Fruit fly (Drosophila melanogaster): Measurements from ENCODE around the gene fzy.

The fzy gene

dm6 chr2L:16277922-16278321 is 32.8 kb upstream of the fzy start:
- no peak for TF ChIP-seq Hr39 (GFP tag; optimal IDR thresholded peaks at IDR 0.05)
- TF ChIP-seq fd59A (GFP tag; optimal IDR thresholded peaks at IDR 0.05) = no peak

DNA sequence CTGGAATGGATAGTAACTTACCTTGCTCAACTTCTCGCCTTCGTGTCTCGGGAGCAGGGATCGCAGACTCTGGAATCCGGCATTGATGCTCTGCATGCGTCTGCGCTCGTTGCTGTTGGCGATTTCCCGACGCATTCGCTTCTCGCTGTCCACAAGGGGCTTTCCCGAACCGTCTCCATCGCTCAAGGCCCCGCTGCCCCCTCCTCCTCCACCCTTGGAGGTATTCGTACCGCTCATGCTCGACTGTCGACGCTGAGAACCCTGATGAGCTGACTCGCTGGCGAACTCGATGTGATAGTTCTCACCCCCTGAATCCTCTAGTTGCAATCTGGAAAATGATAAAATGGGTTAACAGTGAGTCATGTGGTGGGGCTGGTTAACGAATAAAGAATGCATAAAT is 31.9 kb upstream of the fzy start:
- TF ChIP-seq fd85E (GFP tag; optimal IDR thresholded peaks at IDR 0.05) = no peak
- peak; percentile 45 for TF ChIP-seq Eip78C (GFP tag)

DNA sequence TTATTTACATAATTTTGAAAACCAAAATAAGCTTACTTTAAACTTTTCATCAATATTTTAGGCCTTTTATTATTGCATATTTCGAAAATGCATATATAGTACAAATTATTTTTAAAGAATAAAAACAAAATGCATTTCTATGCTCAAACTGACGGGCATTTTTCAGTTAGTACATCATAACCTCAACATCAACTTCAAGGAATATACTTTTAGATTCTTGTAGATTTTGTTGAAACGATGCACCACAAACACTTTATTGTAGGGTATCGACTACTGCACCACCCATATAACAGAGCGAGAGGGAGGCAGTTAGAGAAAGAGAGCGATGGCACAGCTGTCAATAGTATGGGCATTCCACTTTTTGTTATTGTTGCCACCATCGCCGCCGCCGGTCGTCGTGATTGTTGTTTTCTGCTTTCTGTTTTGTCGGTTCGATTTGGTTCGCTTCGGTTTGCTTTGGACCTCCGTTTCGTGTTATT is 30.9 kb upstream of the fzy start:
- TF ChIP-seq cyc (GFP tag; optimal IDR thresholded peaks at IDR 0.05) (peak; percentile 52), CG6808 (GFP tag; optimal IDR thresholded peaks at IDR 0.05) (peak; percentile 83), CG15336 (GFP tag; IDR thresholded peaks at IDR 0.05) (peak; percentile 94), CG7368 (GFP tag; optimal IDR thresholded peaks at IDR 0.05) (peak; percentile 70), dsx (GFP tag; optimal IDR thresholded peaks at IDR 0.05; ENCODE audit: poor library complexity, severe bottlenecking) (peak; percentile 81), Eip75B (GFP tag; optimal IDR thresholded peaks at IDR 0.05) (peak; percentile 89), Met (GFP tag; optimal IDR thresholded peaks at IDR 0.05) (peak; percentile 81), Gug (GFP tag; IDR thresholded peaks at IDR 0.05) (peak; percentile 84), CG8319 (GFP tag; optimal IDR thresholded peaks at IDR 0.05) (peak; percentile 60), eg (GFP tag; IDR thresholded peaks at IDR 0.05) (peak; percentile 82), CG6163 (GFP tag; IDR thresholded peaks at IDR 0.05) (peak; percentile 72), Ets21C (GFP tag; optimal IDR thresholded peaks at IDR 0.05) (peak; percentile 42), Sox102F (GFP tag; optimal IDR thresholded peaks at IDR 0.05) (peak; percentile 63), CG1621 (tag; optimal IDR thresholded peaks at IDR 0.05) (peak; percentile 76), CG11762 (GFP tag; optimal IDR thresholded peaks at IDR 0.05; ENCODE audit: insufficient read depth) (peak; percentile 84), CG6276 (GFP tag; optimal IDR thresholded peaks at IDR 0.05) (peak; percentile 92), CG32006 (GFP tag; optimal IDR thresholded peaks at IDR 0.05) (peak; percentile 99), CG3919 (GFP tag; optimal IDR thresholded peaks at IDR 0.05) (peak; percentile 89), Hr38 (GFP tag; optimal IDR thresholded peaks at IDR 0.05) (peak; percentile 35), CG6792 (GFP tag; optimal IDR thresholded peaks at IDR 0.05) (peak; percentile 76), Hr39 (GFP tag; optimal IDR thresholded peaks at IDR 0.05) (peak; percentile 71), acj6 (GFP tag; optimal IDR thresholded peaks at IDR 0.05) (peak; percentile 91), CG8119 (GFP tag; IDR thresholded peaks at IDR 0.05) (peak; percentile 94), svp (GFP tag) (peak; percentile 79), net (GFP tag; optimal IDR thresholded peaks at IDR 0.05) (peak; percentile 95), Hr4 (GFP tag; optimal IDR thresholded peaks at IDR 0.05) (peak; percentile 98), Ets96B (tag; optimal IDR thresholded peaks at IDR 0.05) (peak; percentile 90), esn (GFP tag; optimal IDR thresholded peaks at IDR 0.05) (peak; percentile 75), CG6854 (GFP tag; optimal IDR thresholded peaks at IDR 0.05) (peak; percentile 35), salr (GFP tag; optimal IDR thresholded peaks at IDR 0.05) (peak; percentile 72 to 98), fkh (GFP tag; optimal IDR thresholded peaks at IDR 0.05) (peak; percentile 63), Eip78C (GFP tag) (peak; percentile 97), Sox15 (GFP tag; optimal IDR thresholded peaks at IDR 0.05) (peak; percentile 59), topi (GFP tag; optimal IDR thresholded peaks at IDR 0.05) (peak; percentile 73), CG8632 (GFP tag; optimal IDR thresholded peaks at IDR 0.05) (peak; percentile 79), CG31627 (GFP tag; optimal IDR thresholded peaks at IDR 0.05) (peak; percentile 52), lz (GFP tag; optimal IDR thresholded peaks at IDR 0.05) (peak; percentile 79), Blimp-1 (GFP tag; optimal IDR thresholded peaks at IDR 0.05) (peak; percentile 7), spab (GFP tag; optimal IDR thresholded peaks at IDR 0.05) (peak; percentile 79), CG10631 (GFP tag; optimal IDR thresholded peaks at IDR 0.05) (peak; percentile 95), CG10669 (GFP tag; optimal IDR thresholded peaks at IDR 0.05) (peak; percentile 83), Lpt (GFP tag; optimal IDR thresholded peaks at IDR 0.05) (peak; percentile 94), CG9139 (GFP tag; optimal IDR thresholded peaks at IDR 0.05) (peak; percentile 41), achi (GFP tag; optimal IDR thresholded peaks at IDR 0.05) (peak; percentile 93), fd85E (GFP tag; optimal IDR thresholded peaks at IDR 0.05) (no peak), CG11294 (GFP tag; IDR thresholded peaks at IDR 0.05) (peak; percentile 77), dac (GFP tag; optimal IDR thresholded peaks at IDR 0.05) (peak; percentile 93)

Measured in whole organism, prepupa.